Worm (Caenorhabditis elegans): Measurements from ENCODE around the gene fbxa-190.

ce11 chrX:1358295-1358694, 13.5 kb upstream of the fbxa-190 start, which contains the start of gene F56C3.3:
- no peak for TF ChIP-seq skn-1 (tag; optimal IDR thresholded peaks at IDR 0.05)
- no peak for TF ChIP-seq hlh-11 (tag; optimal IDR thresholded peaks at IDR 0.05)
- TF ChIP-seq dmd-8 (GFP tag; IDR thresholded peaks at IDR 0.05), result no peak
- TF ChIP-seq dve-1 (tag; optimal IDR thresholded peaks at IDR 0.05; ENCODE audit: insufficient read depth), result no peak
- TF ChIP-seq rbr-2 (tag; optimal IDR thresholded peaks at IDR 0.05), result no peak
- no peak for TF ChIP-seq mes-2 (tag; optimal IDR thresholded peaks at IDR 0.05; ENCODE audit: poor library complexity, severe bottlenecking)
- TF ChIP-seq ceh-82 (tag; optimal IDR thresholded peaks at IDR 0.05), result no peak
- TF ChIP-seq mep-1 (tag; optimal IDR thresholded peaks at IDR 0.05), result no peak

Measured in whole organism, L4 larva.